Fruit fly (Drosophila melanogaster) whole organism, embryonic: ENCODE data around the gene CG8419.
A peak's percentile ranks its signal among the peaks of the same experiment; 100 is the strongest.

Experiments used
- CG1024 ChIP-seq: fragments of 200-800 bp; sonication (Bioruptor generic); IDR thresholded peaks from 2 replicates; pipeline ENCODE4 v1.3.6; 2022; ENCODE audit warnings: missing biosample characterization, missing genetic modification characterization
- CG10267 ChIP-seq: fragments of 200-800 bp; sonication (Bioruptor generic); optimal IDR thresholded peaks from 2 replicates; lab custom pipeline; 2018; ENCODE audit warnings: missing biosample characterization, mild to moderate bottlenecking, missing genetic modification characterization, moderate library complexity
- CG10462 ChIP-seq: fragments of 200-800 bp; sonication (Bioruptor generic); optimal IDR thresholded peaks from 2 replicates; lab custom pipeline; 2016; ENCODE audit warnings: missing biosample characterization, missing genetic modification characterization
- CG10543 ChIP-seq: fragments of 200-800 bp; sonication (Bioruptor generic); optimal IDR thresholded peaks from 3 replicates; lab custom pipeline; 2017; ENCODE audit warnings: missing biosample characterization, mild to moderate bottlenecking, missing genetic modification characterization, moderate library complexity
- CG10654 ChIP-seq: fragments of 200-800 bp; sonication (Bioruptor generic); optimal IDR thresholded peaks from 2 replicates; lab custom pipeline; 2016; ENCODE audit warnings: missing biosample characterization, missing genetic modification characterization
- CG11504 ChIP-seq: fragments of 200-800 bp; sonication (Bioruptor generic); optimal IDR thresholded peaks from 3 replicates; lab custom pipeline; 2019; ENCODE audit warnings: missing biosample characterization, mild to moderate bottlenecking, missing genetic modification characterization, moderate library complexity
- CG12071 ChIP-seq: fragments of 200-800 bp; sonication (Bioruptor generic); optimal IDR thresholded peaks from 3 replicates; lab custom pipeline; 2018; ENCODE audit warnings: missing biosample characterization, mild to moderate bottlenecking, missing genetic modification characterization
- CG12769 ChIP-seq: fragments of 200-800 bp; sonication (Bioruptor generic); optimal IDR thresholded peaks from 2 replicates; lab custom pipeline; 2019; ENCODE audit warnings: missing biosample characterization, mild to moderate bottlenecking, missing genetic modification characterization, moderate library complexity
- CG13894 ChIP-seq: fragments of 200-800 bp; sonication (Bioruptor generic); optimal IDR thresholded peaks from 3 replicates; lab custom pipeline; 2018; ENCODE audit warnings: missing biosample characterization, mild to moderate bottlenecking, missing genetic modification characterization, moderate library complexity
- CG16815 ChIP-seq: fragments of 200-800 bp; sonication (Bioruptor generic); optimal IDR thresholded peaks from 3 replicates; lab custom pipeline; 2017; ENCODE audit warnings: missing biosample characterization, mild to moderate bottlenecking, missing genetic modification characterization
- CG17186 ChIP-seq: fragments of 200-800 bp; sonication (Bioruptor generic); optimal IDR thresholded peaks from 3 replicates; lab custom pipeline; 2017; ENCODE audit warnings: missing biosample characterization, missing genetic modification reagents, missing genetic modification characterization
- CG17359 ChIP-seq: fragments of 200-800 bp; sonication (Bioruptor generic); optimal IDR thresholded peaks from 3 replicates; lab custom pipeline; 2018; ENCODE audit warnings: missing biosample characterization, mild to moderate bottlenecking, missing genetic modification characterization, moderate library complexity
- CG17385 ChIP-seq: fragments of 200-800 bp; sonication (Bioruptor generic); optimal IDR thresholded peaks from 3 replicates; lab custom pipeline; 2018; ENCODE audit warnings: missing biosample characterization, mild to moderate bottlenecking, missing genetic modification characterization
- CG18619 ChIP-seq: fragments of 200-800 bp; sonication (Bioruptor generic); optimal IDR thresholded peaks from 3 replicates; lab custom pipeline; 2017; ENCODE audit warnings: missing biosample characterization, mild to moderate bottlenecking, missing genetic modification characterization
- CG2202 ChIP-seq: fragments of 200-800 bp; sonication (Bioruptor generic); optimal IDR thresholded peaks from 2 replicates; lab custom pipeline; 2018; ENCODE audit warnings: missing biosample characterization, mild to moderate bottlenecking, missing genetic modification characterization
- CG30403 ChIP-seq: fragments of 200-800 bp; sonication (Bioruptor generic); optimal IDR thresholded peaks from 3 replicates; lab custom pipeline; 2016; ENCODE audit warnings: missing biosample characterization, missing genetic modification characterization
- CG3163 ChIP-seq: fragments of 200-800 bp; sonication (Bioruptor generic); optimal IDR thresholded peaks from 3 replicates; lab custom pipeline; 2016; ENCODE audit warnings: missing biosample characterization, missing genetic modification characterization
- CG34376 ChIP-seq: fragments of 200-800 bp; sonication (Bioruptor generic); optimal IDR thresholded peaks from 2 replicates; lab custom pipeline; 2018; ENCODE audit warnings: missing biosample characterization, mild to moderate bottlenecking, missing genetic modification characterization
- CG42726 ChIP-seq: fragments of 200-800 bp; sonication (Bioruptor generic); IDR thresholded peaks from 2 replicates; pipeline ENCODE4 v1.3.6; 2022; ENCODE audit warnings: missing biosample characterization, missing genetic modification characterization; ENCODE audit not compliant: partially characterized antibody
- CG4820 ChIP-seq: fragments of 200-800 bp; sonication (Bioruptor generic); optimal IDR thresholded peaks from 3 replicates; lab custom pipeline; 2016; ENCODE audit warnings: missing biosample characterization, missing genetic modification characterization
- CG8944 ChIP-seq: fragments of 200-800 bp; sonication (Bioruptor generic); optimal IDR thresholded peaks from 3 replicates; lab custom pipeline; 2016; ENCODE audit warnings: missing biosample characterization, missing genetic modification characterization
- Dfd ChIP-seq, 2 experiments: fragments of >200 bp; optimal IDR thresholded peaks; 2 replicates each; lab custom pipeline; 2017; ENCODE audit warnings: missing biosample characterization in 2 of 2, missing genetic modification characterization in 2 of 2
- H15 ChIP-seq: fragments of 200-800 bp; sonication (Bioruptor generic); IDR thresholded peaks from 3 replicates; pipeline ENCODE4 v1.3.6; 2022; ENCODE audit warnings: missing biosample characterization, missing genetic modification characterization
- HHEX ChIP-seq: fragments of 200-800 bp; sonication (Bioruptor generic); optimal IDR thresholded peaks from 3 replicates; lab custom pipeline; 2017; ENCODE audit warnings: missing biosample characterization, mild to moderate bottlenecking, missing genetic modification characterization, missing genetic modification reagents
- MESR4 ChIP-seq: fragments of 200-800 bp; sonication (Bioruptor generic); optimal IDR thresholded peaks from 2 replicates; lab custom pipeline; 2018; ENCODE audit warnings: missing biosample characterization, mild to moderate bottlenecking, missing genetic modification characterization, moderate library complexity
- NFAT ChIP-seq: fragments of 200-800 bp; sonication (Bioruptor generic); IDR thresholded peaks from 2 replicates; pipeline ENCODE4 v1.3.6; 2022; ENCODE audit warnings: missing biosample characterization, missing genetic modification characterization
- Ssrp ChIP-seq: fragments of 200-800 bp; sonication (Bioruptor generic); optimal IDR thresholded peaks from 2 replicates; lab custom pipeline; 2018; ENCODE audit warnings: missing biosample characterization, mild to moderate bottlenecking, missing genetic modification characterization, moderate library complexity
- TFAM ChIP-seq: fragments of 200-800 bp; sonication (Bioruptor generic); optimal IDR thresholded peaks from 2 replicates; lab custom pipeline; 2017; ENCODE audit warnings: missing biosample characterization, missing genetic modification characterization, inconsistent platforms
- al ChIP-seq: fragments of 200-800 bp; sonication (Bioruptor generic); IDR thresholded peaks from 2 replicates; pipeline ENCODE4 v1.3.6; 2022; ENCODE audit warnings: missing biosample characterization, missing genetic modification characterization
- ara ChIP-seq: fragments of 200-800 bp; sonication (Bioruptor generic); IDR thresholded peaks from 2 replicates; pipeline ENCODE4 v1.3.6; 2022; ENCODE audit warnings: missing biosample characterization, missing genetic modification characterization
- bcd ChIP-seq: fragments of 200-800 bp; sonication (Bioruptor generic); optimal IDR thresholded peaks from 2 replicates; lab custom pipeline; 2017; ENCODE audit warnings: missing biosample characterization, mild to moderate bottlenecking, missing genetic modification characterization
- cad ChIP-seq: fragments of >200 bp; optimal IDR thresholded peaks from 2 replicates; lab custom pipeline; 2017; ENCODE audit warnings: missing biosample characterization, missing genetic modification characterization
- dmrt99B ChIP-seq: fragments of 200-800 bp; sonication (Bioruptor generic); optimal IDR thresholded peaks from 2 replicates; lab custom pipeline; 2018; ENCODE audit warnings: missing biosample characterization, mild to moderate bottlenecking, missing genetic modification characterization, moderate library complexity
- dpn ChIP-seq, 2 experiments: fragments of 200-800 bp; sonication (Bioruptor generic); optimal IDR thresholded peaks; 3 replicates each; lab custom pipeline; 2016; ENCODE audit warnings: missing biosample characterization in 2 of 2, missing genetic modification characterization in 2 of 2
- emc ChIP-seq: fragments of 200-800 bp; sonication (Bioruptor generic); optimal IDR thresholded peaks from 2 replicates; lab custom pipeline; 2016; ENCODE audit warnings: missing biosample characterization, missing genetic modification characterization
- gcm2 ChIP-seq: fragments of 200-800 bp; sonication (Bioruptor generic); optimal IDR thresholded peaks from 2 replicates; lab custom pipeline; 2016; ENCODE audit warnings: missing biosample characterization, missing genetic modification characterization
- gfzf ChIP-seq: fragments of 200-800 bp; sonication (Bioruptor generic); optimal IDR thresholded peaks from 2 replicates; lab custom pipeline; 2016; ENCODE audit warnings: missing biosample characterization, mild to moderate bottlenecking, missing genetic modification characterization, moderate library complexity
- gt ChIP-seq: fragments of 200-800 bp; sonication (Bioruptor generic); IDR thresholded peaks from 2 replicates; pipeline ENCODE4 v1.3.6; 2022; ENCODE audit warnings: missing biosample characterization, missing genetic modification characterization
- h ChIP-seq: fragments of >200 bp; optimal IDR thresholded peaks from 2 replicates; lab custom pipeline; 2017
- phol ChIP-seq: fragments of 200-800 bp; sonication (Bioruptor generic); optimal IDR thresholded peaks from 3 replicates; lab custom pipeline; 2018; ENCODE audit warnings: missing biosample characterization, mild to moderate bottlenecking, missing genetic modification characterization, moderate library complexity
- prd ChIP-seq, 3 experiments: fragments of >200 bp in 2 of 3; fragments of 200-800 bp in 1 of 3; sonication (Bioruptor generic) in 1 of 3; optimal IDR thresholded peaks in 2 of 3; IDR thresholded peaks in 1 of 3; 2 replicates in 2 of 3; 3 replicates in 1 of 3; pipeline versions ENCODE4 v1.3.6 to Lab custom; 2017 to 2022; ENCODE audit warnings: missing biosample characterization in 1 of 3, missing genetic modification characterization in 1 of 3
- psq ChIP-seq: fragments of 200-800 bp; sonication (Bioruptor generic); optimal IDR thresholded peaks from 2 replicates; lab custom pipeline; 2017; ENCODE audit warnings: missing biosample characterization, missing genetic modification characterization
- repo ChIP-seq: fragments of 200-800 bp; sonication (Bioruptor generic); optimal IDR thresholded peaks from 2 replicates; lab custom pipeline; 2016; ENCODE audit warnings: missing biosample characterization, missing genetic modification characterization
- sc ChIP-seq, 3 experiments: fragments of >200 bp in 2 of 3; fragments of 200-800 bp in 1 of 3; sonication (Bioruptor generic) in 1 of 3; optimal IDR thresholded peaks; 2 replicates in 2 of 3; 3 replicates in 1 of 3; lab custom pipeline; 2017; ENCODE audit warnings: mild to moderate bottlenecking in 1 of 3, missing biosample characterization in 1 of 3, missing genetic modification characterization in 1 of 3, missing genetic modification reagents in 1 of 3
- scrt ChIP-seq: fragments of 200-800 bp; sonication (Bioruptor generic); optimal IDR thresholded peaks from 2 replicates; lab custom pipeline; 2018; ENCODE audit warnings: missing biosample characterization, mild to moderate bottlenecking, missing genetic modification characterization, moderate library complexity
- sna ChIP-seq: fragments of 200-800 bp; sonication (Bioruptor generic); IDR thresholded peaks from 2 replicates; pipeline ENCODE4 v1.3.6; 2022; ENCODE audit warnings: missing biosample characterization, missing genetic modification characterization; ENCODE audit not compliant: partially characterized antibody
- tin ChIP-seq: fragments of 200-800 bp; sonication (Bioruptor generic); optimal IDR thresholded peaks from 3 replicates; lab custom pipeline; 2016; ENCODE audit warnings: missing biosample characterization, missing genetic modification characterization
- twi ChIP-seq: fragments of 200-800 bp; optimal IDR thresholded peaks from 2 replicates; lab custom pipeline; 2019; ENCODE audit warnings: missing biosample characterization, mild to moderate bottlenecking, missing genetic modification characterization, moderate library complexity

CG8419 gene

dm6 chr2L:8162307-8163024 lies 43.5 kb upstream of the CG8419 start, which contains the start of gene Acbp1 (continued):
- TF ChIP-seq CG12769 (tag; lab: Kevin White, UChicago) (peak; percentile 97), CG42726 (GFP tag; lab: Robert Waterston, UW) (peak; percentile 74), TFAM (GFP tag; lab: Kevin White, UChicago) (peak; percentile 84), psq (GFP tag; lab: Kevin White, UChicago) (peak; percentile 64), ara (GFP tag; lab: Robert Waterston, UW) (peak; percentile 87; the same call in 1 of the 2 replicates), CG10543 (GFP tag; lab: Kevin White, UChicago) (peak; percentile 99), repo (GFP tag; lab: Kevin White, UChicago) (peak; percentile 92), scrt (GFP tag; lab: Kevin White, UChicago) (peak; percentile 98), emc (GFP tag; lab: Kevin White, UChicago) (peak; percentile 75), phol (tag; lab: Kevin White, UChicago) (peak; percentile 96), CG13894 (tag; lab: Kevin White, UChicago) (peak; percentile 98), CG30403 (GFP tag; lab: Kevin White, UChicago) (peak; percentile 97), CG17385 (GFP tag; lab: Kevin White, UChicago) (peak; percentile 95), CG17186 (GFP tag; lab: Kevin White, UChicago) (peak; percentile 58), sna (GFP tag; lab: Robert Waterston, UW) (peak; percentile 80), CG3163 (GFP tag; lab: Kevin White, UChicago) (peak; percentile 86), tin (GFP tag; lab: Kevin White, UChicago) (peak; percentile 91), bcd (GFP tag; lab: Kevin White, UChicago) (peak; percentile 92), CG10267 (tag; lab: Kevin White, UChicago) (peak; percentile 98), CG17359 (tag; lab: Kevin White, UChicago) (peak; percentile 96), sc (optimal IDR thresholded peaks at IDR 0.05; lab: Kevin White, UChicago) (no peak), sc (GFP tag; optimal IDR thresholded peaks at IDR 0.05; lab: Kevin White, UChicago) (peak; percentile 91), CG8944 (peak; percentile 95), CG4820 (GFP tag; lab: Kevin White, UChicago) (peak; percentile 100), gfzf (GFP tag; lab: Kevin White, UChicago) (peak; percentile 84), CG18619 (peak; percentile 96), h (lab: Kevin White, UChicago) (no peak), CG16815 (peak; percentile 86), CG2202 (peak; percentile 98), twi (tag; lab: Kevin White, UChicago) (peak; percentile 97), prd (optimal IDR thresholded peaks at IDR 0.05; lab: Kevin White, UChicago) (no peak), prd (GFP tag; IDR thresholded peaks at IDR 0.05; lab: Robert Waterston, UW) (peak; percentile 92), CG34376 (GFP tag; lab: Kevin White, UChicago) (peak; percentile 100), H15 (GFP tag; lab: Robert Waterston, UW) (peak; percentile 88), gt (GFP tag; lab: Robert Waterston, UW) (peak; percentile 68), Dfd (GFP tag; optimal IDR thresholded peaks at IDR 0.05; lab: Kevin White, UChicago) (no peak), NFAT (GFP tag; lab: Robert Waterston, UW) (peak; percentile 88), dpn (GFP tag; optimal IDR thresholded peaks at IDR 0.05; lab: Kevin White, UChicago) (peak; percentile 93 to 96), CG12071 (GFP tag; lab: Kevin White, UChicago) (peak; percentile 97), HHEX (GFP tag; lab: Kevin White, UChicago) (peak; percentile 98), dmrt99B (tag; lab: Kevin White, UChicago) (peak; percentile 97), gcm2 (GFP tag; lab: Kevin White, UChicago) (peak; percentile 82), CG10462 (peak; percentile 88), MESR4 (GFP tag; lab: Kevin White, UChicago) (peak; percentile 58), al (GFP tag; lab: Robert Waterston, UW) (peak; percentile 87), cad (no peak), Ssrp (tag; lab: Kevin White, UChicago) (peak; percentile 93), CG10654 (GFP tag; lab: Kevin White, UChicago) (peak; percentile 92), CG11504 (tag; lab: Kevin White, UChicago) (peak; percentile 96), CG1024 (GFP tag; lab: Robert Waterston, UW) (peak; percentile 71)
